Worm (Caenorhabditis elegans) whole organism, L4 larva: ENCODE measurements around the gene deb-1.

Source experiments
- F26F4.8 ChIP-seq: fragments of 200-800 bp; sonication (Bioruptor generic); conservative IDR thresholded peaks from 2 replicates; pipeline ENCODE4 v1.3.6; 2022; ENCODE audit warnings: missing genetic modification characterization, missing compliant biosample characterization
- F37D6.2 ChIP-seq: sonication (generic microtip); optimal IDR thresholded peaks from 2 replicates; lab custom pipeline; 2016; ENCODE audit warnings: mild to moderate bottlenecking, missing genetic modification characterization, missing compliant biosample characterization
- F49E8.2 ChIP-seq: sonication (generic microtip); optimal IDR thresholded peaks from 2 replicates; lab custom pipeline; 2016; ENCODE audit warnings: missing compliant biosample characterization, mild to moderate bottlenecking, missing genetic modification characterization, borderline replicate concordance
- T26A8.4 ChIP-seq: fragments of 200-800 bp; sonication (Bioruptor generic); IDR thresholded peaks from 2 replicates; pipeline ENCODE4 v1.3.6; 2022; ENCODE audit warnings: missing genetic modification characterization, missing compliant biosample characterization
- Y48G9A.11 ChIP-seq: fragments of 200-800 bp; sonication (Bioruptor generic); IDR thresholded peaks from 2 replicates; pipeline ENCODE4 v1.3.6; 2022; ENCODE audit warnings: missing genetic modification reagents, missing genetic modification characterization, missing compliant biosample characterization
- Y5F2A.4 ChIP-seq: fragments of 200-800 bp; sonication (Bioruptor generic); optimal IDR thresholded peaks from 2 replicates; lab custom pipeline; 2018; ENCODE audit warnings: mild to moderate bottlenecking, missing genetic modification characterization, missing compliant biosample characterization
- ZK337.2 ChIP-seq: fragments of 200-800 bp; sonication (Bioruptor generic); IDR thresholded peaks from 2 replicates; pipeline ENCODE4 v1.3.6; 2022; ENCODE audit warnings: missing genetic modification reagents, missing genetic modification characterization, missing compliant biosample characterization
- aha-1 ChIP-seq: fragments of 150-350 bp; peaks from one replicate; lab custom pipeline; 2014; ENCODE audit warnings: missing biosample characterization, missing genetic modification characterization
- arid-1 ChIP-seq: fragments of 200-800 bp; sonication (Bioruptor generic); conservative IDR thresholded peaks from 2 replicates; pipeline ENCODE4 v1.3.6; 2022; ENCODE audit warnings: missing genetic modification reagents, missing genetic modification characterization, missing compliant biosample characterization
- ceh-20 ChIP-seq: fragments of 200-800 bp; sonication (Bioruptor generic); IDR thresholded peaks from 2 replicates; pipeline ENCODE4 v1.3.6; 2022; ENCODE audit warnings: missing genetic modification reagents, missing genetic modification characterization, missing compliant biosample characterization
- ceh-62 ChIP-seq: sonication (generic microtip); optimal IDR thresholded peaks from 2 replicates; lab custom pipeline; 2017; ENCODE audit warnings: missing biosample characterization, missing genetic modification characterization
- ces-1 ChIP-seq: fragments of 150-350 bp; sonication (generic microtip); optimal IDR thresholded peaks from 4 replicates; lab custom pipeline; 2014; ENCODE audit warnings: missing biosample characterization, missing genetic modification reagents, missing genetic modification characterization
- cey-2 ChIP-seq: sonication (generic microtip); optimal IDR thresholded peaks from 3 replicates; lab custom pipeline; 2017; ENCODE audit warnings: missing genetic modification characterization, mild to moderate bottlenecking, missing compliant biosample characterization, antibody characterized with exemption, borderline replicate concordance; ENCODE audit not compliant: insufficient read depth
- daf-12 ChIP-seq: fragments of 150-350 bp; optimal IDR thresholded peaks from 2 replicates; lab custom pipeline; 2014; ENCODE audit warnings: missing biosample characterization, missing genetic modification reagents, missing genetic modification characterization
- daf-16 ChIP-seq, 3 experiments: sonication (generic microtip); optimal IDR thresholded peaks; 2 replicates each; lab custom pipeline; 2016 to 2017; ENCODE audit warnings: missing genetic modification characterization in 3 of 3, missing genetic modification reagents in 3 of 3, mild to moderate bottlenecking in 2 of 3, missing compliant biosample characterization in 2 of 3, missing biosample characterization in 1 of 3, moderate library complexity in 1 of 3
- daf-19 ChIP-seq: fragments of 200-800 bp; sonication (Bioruptor generic); conservative IDR thresholded peaks from 2 replicates; pipeline ENCODE4 v1.3.6; 2022; ENCODE audit warnings: missing genetic modification characterization, missing compliant biosample characterization
- dmd-9 ChIP-seq: fragments of 200-800 bp; sonication (Bioruptor generic); IDR thresholded peaks from 2 replicates; pipeline ENCODE4 v1.3.6; 2022; ENCODE audit warnings: missing genetic modification reagents, missing genetic modification characterization, missing compliant biosample characterization
- dpl-1 ChIP-seq: fragments of 150-350 bp; optimal IDR thresholded peaks from 2 replicates; lab custom pipeline; 2014; ENCODE audit warnings: missing biosample characterization, missing genetic modification reagents, missing genetic modification characterization
- dve-1 ChIP-seq: sonication (generic microtip); optimal IDR thresholded peaks from 2 replicates; lab custom pipeline; 2017; ENCODE audit warnings: antibody characterized with exemption, mild to moderate bottlenecking, missing genetic modification characterization, missing compliant biosample characterization; ENCODE audit not compliant: insufficient read depth
- fkh-10 ChIP-seq: fragments of 150-350 bp; optimal IDR thresholded peaks from 2 replicates; lab custom pipeline; 2014; ENCODE audit warnings: missing biosample characterization, missing genetic modification reagents, missing genetic modification characterization
- fos-1 ChIP-seq: fragments of 150-350 bp; optimal IDR thresholded peaks from 2 replicates; lab custom pipeline; 2014; ENCODE audit warnings: missing biosample characterization, missing genetic modification characterization
- hif-1 ChIP-seq, 2 experiments: sonication (generic microtip); optimal IDR thresholded peaks; 2 replicates each; lab custom pipeline; 2016 to 2017; ENCODE audit warnings: missing compliant biosample characterization in 2 of 2, missing genetic modification characterization in 2 of 2, missing genetic modification reagents in 2 of 2, missing genotype in 2 of 2, mild to moderate bottlenecking in 1 of 2
- lin-15B ChIP-seq: fragments of 150-350 bp; sonication (generic microtip); optimal IDR thresholded peaks from 3 replicates; lab custom pipeline; 2014; ENCODE audit warnings: missing biosample characterization, missing genetic modification characterization
- lin-29 ChIP-seq: fragments of 200-800 bp; sonication (Bioruptor generic); IDR thresholded peaks from 2 replicates; pipeline ENCODE4 v1.3.6; 2022; ENCODE audit warnings: missing genetic modification reagents, missing genetic modification characterization, missing compliant biosample characterization
- lin-38 ChIP-seq: fragments of 200-800 bp; sonication (Bioruptor generic); IDR thresholded peaks from 2 replicates; pipeline ENCODE4 v1.3.6; 2022; ENCODE audit warnings: missing genetic modification reagents, missing genetic modification characterization, missing compliant biosample characterization
- madf-5 ChIP-seq, 2 experiments: fragments of 200-800 bp; sonication (Bioruptor generic); IDR thresholded peaks; 2 replicates each; pipeline ENCODE4 v1.3.6; 2022; ENCODE audit warnings: missing compliant biosample characterization in 2 of 2, missing genetic modification characterization in 2 of 2
- madf-9 ChIP-seq: fragments of 200-800 bp; sonication (Bioruptor generic); conservative IDR thresholded peaks from 2 replicates; pipeline ENCODE4 v1.3.6; 2022; ENCODE audit warnings: missing genetic modification reagents, missing genetic modification characterization, missing compliant biosample characterization
- mdl-1 ChIP-seq, 2 experiments: fragments of 150-350 bp in 1 of 2; sonication (generic microtip) in 1 of 2; optimal IDR thresholded peaks; 2 replicates each; lab custom pipeline; 2014 to 2017; ENCODE audit warnings: missing biosample characterization in 2 of 2, missing genetic modification characterization in 2 of 2
- mep-1 ChIP-seq: fragments of 150-350 bp; sonication (generic microtip); optimal IDR thresholded peaks from 3 replicates; lab custom pipeline; 2014; ENCODE audit warnings: missing biosample characterization, missing genetic modification characterization
- mes-2 ChIP-seq: sonication (generic microtip); optimal IDR thresholded peaks from 2 replicates; lab custom pipeline; 2016; ENCODE audit warnings: missing genotype, mild to moderate bottlenecking, missing genetic modification characterization, missing compliant biosample characterization; ENCODE audit not compliant: poor library complexity, severe bottlenecking
- mxl-2 ChIP-seq: fragments of 200-800 bp; sonication (Bioruptor generic); conservative IDR thresholded peaks from 2 replicates; pipeline ENCODE4 v1.3.6; 2022; ENCODE audit warnings: missing genetic modification reagents, missing genetic modification characterization, missing compliant biosample characterization
- mxl-3 ChIP-seq: fragments of 200-800 bp; sonication (Bioruptor generic); optimal IDR thresholded peaks from 2 replicates; lab custom pipeline; 2018; ENCODE audit warnings: mild to moderate bottlenecking, missing genetic modification characterization, missing compliant biosample characterization
- nhr-11 ChIP-seq: fragments of 150-350 bp; optimal IDR thresholded peaks from 2 replicates; lab custom pipeline; 2014; ENCODE audit warnings: missing biosample characterization, missing genetic modification characterization
- nhr-111 ChIP-seq: fragments of 200-800 bp; sonication (Bioruptor generic); optimal IDR thresholded peaks from 2 replicates; lab custom pipeline; 2018; ENCODE audit warnings: mild to moderate bottlenecking, missing genetic modification characterization, missing compliant biosample characterization
- nhr-41 ChIP-seq: fragments of 200-800 bp; sonication (Bioruptor generic); IDR thresholded peaks from 2 replicates; pipeline ENCODE4 v1.3.6; 2022; ENCODE audit warnings: missing genetic modification reagents, missing genetic modification characterization, missing compliant biosample characterization
- nhr-48 ChIP-seq: sonication (generic microtip); optimal IDR thresholded peaks from 2 replicates; lab custom pipeline; 2016; ENCODE audit warnings: mild to moderate bottlenecking, missing genetic modification characterization, missing compliant biosample characterization
- pqm-1 ChIP-seq: sonication (generic microtip); optimal IDR thresholded peaks from 2 replicates; lab custom pipeline; 2017; ENCODE audit warnings: missing biosample characterization, missing genetic modification characterization
- saeg-2 ChIP-seq: fragments of 200-800 bp; sonication (Bioruptor generic); IDR thresholded peaks from 2 replicates; pipeline ENCODE4 v1.3.6; 2022; ENCODE audit warnings: missing genetic modification reagents, missing genetic modification characterization, missing compliant biosample characterization
- skn-1 ChIP-seq: fragments of 150-350 bp; optimal IDR thresholded peaks from 2 replicates; lab custom pipeline; 2014; ENCODE audit warnings: missing biosample characterization, missing genetic modification characterization
- snpc-1.2 ChIP-seq: fragments of 200-800 bp; sonication (Bioruptor generic); IDR thresholded peaks from 2 replicates; pipeline ENCODE4 v1.3.6; 2022; ENCODE audit warnings: missing genetic modification reagents, missing genetic modification characterization, missing compliant biosample characterization
- snpc-4 ChIP-seq: fragments of 150-350 bp; optimal IDR thresholded peaks from 2 replicates; lab custom pipeline; 2014; ENCODE audit warnings: missing biosample characterization, missing genetic modification characterization
- spr-1 ChIP-seq: sonication (generic microtip); optimal IDR thresholded peaks from 2 replicates; lab custom pipeline; 2016; ENCODE audit warnings: mild to moderate bottlenecking, missing genetic modification characterization, missing compliant biosample characterization
- tra-1 ChIP-seq: fragments of 200-800 bp; sonication (Bioruptor generic); IDR thresholded peaks from 2 replicates; pipeline ENCODE4 v1.3.6; 2022; ENCODE audit warnings: missing genetic modification reagents, missing genetic modification characterization, missing compliant biosample characterization
- zag-1 ChIP-seq: fragments of 150-350 bp; optimal IDR thresholded peaks from 2 replicates; lab custom pipeline; 2014; ENCODE audit warnings: missing biosample characterization, missing genetic modification characterization
- zfp-3 ChIP-seq: fragments of 200-800 bp; sonication (Bioruptor generic); conservative IDR thresholded peaks from 2 replicates; pipeline ENCODE4 v1.3.6; 2022; ENCODE audit warnings: missing genetic modification reagents, missing genetic modification characterization, missing compliant biosample characterization
- zip-2 ChIP-seq: fragments of 150-350 bp; optimal IDR thresholded peaks from 2 replicates; lab custom pipeline; 2014; ENCODE audit warnings: missing biosample characterization, missing genetic modification characterization
- ztf-7 ChIP-seq: fragments of 150-350 bp; optimal IDR thresholded peaks from 2 replicates; lab custom pipeline; 2014; ENCODE audit warnings: missing biosample characterization, missing genetic modification characterization

The deb-1 gene

ce11 chrIV:7043430-7043829 lies 50.6 kb downstream of the deb-1 start:
- TF ChIP-seq aha-1 (tag; lab: Kevin White, UChicago), result peak; percentile 0
- TF ChIP-seq Y5F2A.4 (GFP tag; lab: Kevin White, UChicago), result peak; percentile 19
- peak; percentile 78 for TF ChIP-seq snpc-1.2 (GFP tag; lab: Robert Waterston, UW)
- no peak for TF ChIP-seq nhr-48 (tag; lab: Kevin White, UChicago)
- TF ChIP-seq nhr-111, result peak; percentile 78
- no peak for TF ChIP-seq cey-2
- TF ChIP-seq arid-1 (GFP tag; lab: Robert Waterston, UW), result peak; percentile 45; the same call in 1 of the 2 replicates
- TF ChIP-seq lin-38 (GFP tag; lab: Robert Waterston, UW), result peak; percentile 63
- 0 out of 2 replicates have a peak, but pooled peaks have one; percentile 13 for TF ChIP-seq zfp-3 (GFP tag; lab: Robert Waterston, UW)
- peak in 1 of 2 experiments; percentile 68; a peak in 1 of 4 replicates for TF ChIP-seq madf-5 (GFP tag; IDR thresholded peaks at IDR 0.05; lab: Robert Waterston, UW)
- peak; percentile 87 for TF ChIP-seq F49E8.2 (tag; lab: Kevin White, UChicago)
- no peak for TF ChIP-seq ceh-62

DNA sequence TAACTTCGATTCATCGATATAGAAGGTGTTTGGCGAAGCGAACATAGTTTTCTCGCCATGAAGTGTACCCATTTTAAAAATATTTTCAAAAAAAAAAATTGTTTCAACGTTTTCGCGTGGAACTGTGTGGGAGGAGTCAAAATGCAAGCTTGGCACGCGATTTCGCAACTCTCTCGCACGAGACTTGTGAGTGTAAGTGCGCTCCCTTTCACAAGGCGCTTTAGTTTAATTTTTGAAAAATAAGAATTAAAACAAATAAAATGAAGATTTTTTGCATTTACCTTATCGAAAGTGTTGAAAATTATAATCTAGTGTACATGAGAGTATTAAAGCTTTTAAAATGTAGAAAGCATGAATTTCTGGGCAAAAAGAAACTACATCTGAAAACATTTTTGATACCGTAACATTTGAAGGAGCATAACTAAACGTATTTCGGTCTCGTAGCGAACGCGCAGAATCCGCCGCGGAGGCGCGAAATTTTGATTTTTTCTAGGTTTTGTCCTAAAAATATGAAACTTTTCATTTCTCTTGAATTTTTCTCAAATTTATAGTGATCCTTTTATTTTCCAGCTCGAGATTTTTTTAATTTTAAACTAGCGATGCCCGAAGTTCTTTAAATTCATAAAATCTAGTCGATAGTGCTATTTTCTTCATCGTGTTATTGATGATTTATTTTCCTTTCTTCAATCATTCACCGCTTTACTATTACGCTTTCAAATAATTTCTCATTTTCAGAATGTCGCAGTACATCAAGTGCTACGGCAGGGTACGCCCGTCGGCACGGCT lies 54.4 kb downstream of the deb-1 start, which contains the start of the genes cogc-2 and klp-18:
TSS of gene cogc-2 (minus strand) at position 105 of the 786 bp plus-strand sequence.
TSS of gene klp-18 (plus strand) at position 736 of the 786 bp plus-strand sequence.
- TF ChIP-seq nhr-11 (tag; lab: Kevin White, UChicago) (peak; percentile 20), ZK337.2 (GFP tag; lab: Robert Waterston, UW) (no peak), lin-29 (GFP tag; lab: Robert Waterston, UW) (no peak), snpc-4 (tag; lab: Kevin White, UChicago) (no peak), T26A8.4 (peak; percentile 72), dve-1 (peak; percentile 85), F37D6.2 (tag; lab: Kevin White, UChicago) (peak; percentile 9), saeg-2 (GFP tag; lab: Robert Waterston, UW) (no peak), Y48G9A.11 (peak; percentile 69; the same call in 1 of the 2 replicates), mxl-3 (peak; percentile 30), nhr-41 (GFP tag; lab: Robert Waterston, UW) (no peak), dmd-9 (GFP tag; lab: Robert Waterston, UW) (no peak), daf-12 (tag; lab: Kevin White, UChicago) (no peak), mes-2 (tag; lab: Kevin White, UChicago) (peak; percentile 93), mxl-2 (GFP tag; lab: Robert Waterston, UW) (no peak), mdl-1 (tag; optimal IDR thresholded peaks at IDR 0.05; lab: Kevin White, UChicago) (peak in 1 of 2 experiments; percentile 67), madf-9 (GFP tag; lab: Robert Waterston, UW) (no peak), zip-2 (tag; lab: Kevin White, UChicago) (peak; percentile 28), tra-1 (no peak), mep-1 (tag; lab: Kevin White, UChicago) (peak; percentile 83), fos-1 (no peak), arid-1 (GFP tag; lab: Robert Waterston, UW) (0 out of 2 replicates have a peak, but pooled peaks have one; percentile 8), F26F4.8 (GFP tag; lab: Robert Waterston, UW) (no peak), ztf-7 (tag; lab: Kevin White, UChicago) (no peak), lin-15B (peak; percentile 35), spr-1 (tag; lab: Kevin White, UChicago) (peak; percentile 62), zag-1 (tag; lab: Kevin White, UChicago) (no peak), ces-1 (no peak), hif-1 (tag; optimal IDR thresholded peaks at IDR 0.05; lab: Kevin White, UChicago) (peak in 1 of 2 experiments; percentile 53), daf-19 (GFP tag; lab: Robert Waterston, UW) (no peak), ceh-20 (peak; percentile 48; the same call in 1 of the 2 replicates), ceh-62 (no peak), dpl-1 (GFP tag; lab: Kevin White, UChicago) (peak; percentile 95), daf-16 (GFP tag; optimal IDR thresholded peaks at IDR 0.05; lab: Kevin White, UChicago) (no peak), daf-16 (tag; optimal IDR thresholded peaks at IDR 0.05; lab: Kevin White, UChicago) (peak; percentile 58), pqm-1 (tag; lab: Kevin White, UChicago) (no peak), skn-1 (tag; lab: Kevin White, UChicago) (no peak), fkh-10 (GFP tag; lab: Kevin White, UChicago) (peak; percentile 37)
